Fruit fly (Drosophila melanogaster): Measurements from ENCODE around the gene Gr28b.

DNA sequence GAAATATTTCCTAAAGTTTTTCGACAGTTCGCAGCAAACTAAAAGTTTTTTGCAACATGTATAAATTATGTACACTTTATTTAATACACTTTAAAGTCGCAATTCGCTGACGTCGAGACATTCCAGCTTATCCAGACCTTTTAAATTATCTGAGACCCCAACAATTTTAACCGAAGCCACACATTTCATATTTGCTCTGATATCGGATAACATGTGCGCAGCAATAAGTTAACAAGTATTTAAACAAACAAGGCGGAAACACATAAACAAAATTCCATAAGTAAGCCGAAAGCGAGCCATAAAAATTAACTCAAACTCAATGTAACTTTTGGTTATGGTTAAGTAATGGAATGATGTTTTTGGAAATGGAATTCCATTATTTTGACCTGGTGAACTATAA is 31.4 kb upstream of the Gr28b start:
- TF ChIP-seq CG14655 (GFP tag; optimal IDR thresholded peaks at IDR 0.05) (no peak), Snoo (tag; optimal IDR thresholded peaks at IDR 0.05) (no peak)

All from whole organism, pupa.